Worm (Caenorhabditis elegans) whole organism, L2 larva: Measurements from ENCODE around the gene ctl-3.

Source experiments
- ZK546.5 ChIP-seq: sonication (generic microtip); optimal IDR thresholded peaks from 2 replicates; lab custom pipeline; 2017; ENCODE audit warnings: missing biosample characterization, missing genetic modification characterization
- aly-2 ChIP-seq: fragments of 150-350 bp; optimal IDR thresholded peaks from 2 replicates; lab custom pipeline; 2014; ENCODE audit warnings: missing biosample characterization, missing genetic modification characterization
- ceh-16 ChIP-seq: fragments of 150-350 bp; optimal IDR thresholded peaks from 2 replicates; lab custom pipeline; 2014; ENCODE audit warnings: missing biosample characterization, missing genetic modification characterization
- crh-2 ChIP-seq: sonication (generic microtip); optimal IDR thresholded peaks from 2 replicates; lab custom pipeline; 2017; ENCODE audit warnings: missing biosample characterization, missing genetic modification characterization
- egl-27 ChIP-seq: sonication (generic microtip); optimal IDR thresholded peaks from 3 replicates; lab custom pipeline; 2017; ENCODE audit warnings: missing biosample characterization, missing genetic modification reagents, missing genetic modification characterization
- elt-3 ChIP-seq: sonication (generic microtip); optimal IDR thresholded peaks from 2 replicates; lab custom pipeline; 2017; ENCODE audit warnings: missing biosample characterization, missing genetic modification characterization
- lin-39 ChIP-seq: fragments of 150-350 bp; optimal IDR thresholded peaks from 2 replicates; lab custom pipeline; 2014; ENCODE audit warnings: missing biosample characterization, missing genetic modification reagents, missing genetic modification characterization
- lsy-2 ChIP-seq, 2 experiments: fragments of 150-350 bp in 1 of 2; sonication (generic microtip) in 1 of 2; optimal IDR thresholded peaks; 2 replicates each; lab custom pipeline; 2014 to 2017; ENCODE audit warnings: missing biosample characterization in 2 of 2, missing genetic modification characterization in 2 of 2
- nhr-129 ChIP-seq: fragments of 150-350 bp; optimal IDR thresholded peaks from 2 replicates; lab custom pipeline; 2014; ENCODE audit warnings: missing biosample characterization, missing genetic modification characterization
- nhr-25 ChIP-seq: fragments of 150-350 bp; sonication (generic microtip); optimal IDR thresholded peaks from 3 replicates; lab custom pipeline; 2014; ENCODE audit warnings: missing biosample characterization, missing genetic modification characterization
- nhr-77 ChIP-seq: fragments of 150-350 bp; optimal IDR thresholded peaks from 2 replicates; lab custom pipeline; 2014; ENCODE audit warnings: missing biosample characterization, missing genetic modification characterization

DNA sequence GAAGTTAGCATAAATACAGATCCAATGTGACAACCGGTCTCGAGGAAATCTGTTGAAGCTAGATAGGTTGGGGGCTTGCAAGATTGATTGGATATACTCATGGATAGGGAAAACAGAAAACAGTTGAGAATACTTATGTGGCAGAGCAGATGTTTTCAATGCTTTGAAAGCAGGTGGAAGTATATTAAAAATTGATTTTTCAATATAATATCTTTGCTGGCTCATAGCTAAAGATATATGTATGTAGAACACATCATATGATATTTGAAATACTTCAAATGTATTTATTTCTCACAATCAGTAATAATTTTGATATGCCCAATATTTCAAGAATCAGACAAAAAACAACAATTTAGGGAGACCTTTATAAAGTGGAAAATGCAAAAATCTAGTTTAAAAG lies 23.3 kb downstream of the ctl-3 start, which contains the start of gene srh-41:
- TF ChIP-seq lin-39 (tag; lab: Kevin White, UChicago) (no peak), nhr-129 (no peak), aly-2 (tag; lab: Kevin White, UChicago) (no peak), ZK546.5 (no peak), elt-3 (tag; lab: Kevin White, UChicago) (no peak), nhr-77 (no peak), lsy-2 (tag; optimal IDR thresholded peaks at IDR 0.05; lab: Kevin White, UChicago) (no peak), crh-2 (tag; lab: Kevin White, UChicago) (no peak), egl-27 (no peak), nhr-25 (tag; lab: Kevin White, UChicago) (no peak), ceh-16 (no peak)
